Worm (Caenorhabditis elegans) whole organism, midembryonic: ENCODE results near the gene cpar-1.

Experiments used
- T22C8.4 ChIP-seq: fragments of 200-800 bp; sonication (Bioruptor generic); IDR thresholded peaks from 2 replicates; pipeline ENCODE4 v1.3.6; 2022; ENCODE audit warnings: missing genetic modification characterization, missing compliant biosample characterization
- cog-1 ChIP-seq: sonication (generic microtip); optimal IDR thresholded peaks from 2 replicates; lab custom pipeline; 2016; ENCODE audit warnings: missing genetic modification characterization, missing compliant biosample characterization
- med-1 ChIP-seq: sonication (generic microtip); optimal IDR thresholded peaks from 2 replicates; lab custom pipeline; 2017; ENCODE audit warnings: missing genetic modification characterization, mild to moderate bottlenecking, missing compliant biosample characterization, antibody characterized with exemption, missing genetic modification reagents; ENCODE audit not compliant: insufficient read depth
- ref-1 ChIP-seq: fragments of 200-800 bp; sonication (Bioruptor generic); conservative IDR thresholded peaks from 2 replicates; pipeline ENCODE4 v1.3.6; 2022; ENCODE audit warnings: missing genetic modification reagents, missing genetic modification characterization, missing compliant biosample characterization
- tab-1 ChIP-seq: fragments of 200-800 bp; sonication (Bioruptor generic); IDR thresholded peaks from 2 replicates; pipeline ENCODE4 v1.3.6; 2022; ENCODE audit warnings: missing genetic modification characterization, missing compliant biosample characterization

ce11 chrIII:9442846-9443245 is 9.0 kb downstream of the cpar-1 start:
- no peak for TF ChIP-seq tab-1 (GFP tag; lab: Robert Waterston, UW)
- TF ChIP-seq T22C8.4: no peak
- TF ChIP-seq ref-1 (GFP tag; lab: Robert Waterston, UW): no peak
- TF ChIP-seq med-1 (GFP tag; lab: Kevin White, UChicago): no peak
- no peak for TF ChIP-seq cog-1 (tag; lab: Kevin White, UChicago)
